Fruit fly (Drosophila melanogaster) whole organism, wandering third instar larva: ENCODE measurements around the gene CG14739.
A peak's percentile ranks its signal among the peaks of the same experiment; 100 is the strongest.

Experiments used
- Abd-B ChIP-seq: fragments of >200 bp; optimal IDR thresholded peaks from 2 replicates; lab custom pipeline; 2017; ENCODE audit warnings: missing biosample characterization, missing genetic modification characterization
- CG32264 ChIP-seq: fragments of 200-800 bp; sonication (Bioruptor generic); optimal IDR thresholded peaks from 2 replicates; lab custom pipeline; 2016; ENCODE audit warnings: missing biosample characterization, missing genetic modification characterization
- CG9705 ChIP-seq: fragments of 200-800 bp; sonication (Bioruptor generic); optimal IDR thresholded peaks from 2 replicates; lab custom pipeline; 2018; ENCODE audit warnings: missing biosample characterization, mild to moderate bottlenecking, missing genetic modification characterization
- CrebA ChIP-seq: fragments of 200-800 bp; sonication (Bioruptor generic); optimal IDR thresholded peaks from 2 replicates; lab custom pipeline; 2016; ENCODE audit warnings: missing biosample characterization, mild to moderate bottlenecking, missing genetic modification characterization, borderline replicate concordance
- Dfd ChIP-seq: fragments of >200 bp; optimal IDR thresholded peaks from 2 replicates; lab custom pipeline; 2017; ENCODE audit warnings: missing biosample characterization, missing genetic modification characterization
- GATAd ChIP-seq: sonication (Bioruptor generic); optimal IDR thresholded peaks from 2 replicates; lab custom pipeline; 2016; ENCODE audit warnings: missing biosample characterization, missing genetic modification characterization
- HLH106 ChIP-seq: fragments of 200-800 bp; optimal IDR thresholded peaks from 3 replicates; lab custom pipeline; 2019; ENCODE audit warnings: missing biosample characterization, mild to moderate bottlenecking, missing genetic modification characterization, moderate library complexity
- Hr78 ChIP-seq: fragments of >200 bp; optimal IDR thresholded peaks from 2 replicates; lab custom pipeline; 2017; ENCODE audit warnings: missing biosample characterization, missing genetic modification characterization
- Hr83 ChIP-seq: fragments of 200-300 bp; sonication (Bioruptor generic); optimal IDR thresholded peaks from 2 replicates; lab custom pipeline; 2016; ENCODE audit warnings: missing biosample characterization, mild to moderate bottlenecking, missing genetic modification characterization, moderate library complexity; ENCODE audit not compliant: poor library complexity, severe bottlenecking
- Mio ChIP-seq: sonication (Bioruptor generic); optimal IDR thresholded peaks from 2 replicates; lab custom pipeline; 2016; ENCODE audit warnings: missing biosample characterization, missing genetic modification characterization
- Myc ChIP-seq: fragments of >200 bp; optimal IDR thresholded peaks from 2 replicates; lab custom pipeline; 2017
- N ChIP-seq: fragments of >200 bp; optimal IDR thresholded peaks from 2 replicates; lab custom pipeline; 2018; ENCODE audit warnings: missing biosample characterization, missing external identifiers, missing genetic modification characterization
- OdsH ChIP-seq: fragments of 200-800 bp; sonication (Bioruptor generic); optimal IDR thresholded peaks from 2 replicates; lab custom pipeline; 2016; ENCODE audit warnings: missing biosample characterization, mild to moderate bottlenecking, missing genetic modification characterization
- Rel ChIP-seq, 2 experiments: fragments of 200-800 bp; sonication (Bioruptor generic) in 1 of 2; optimal IDR thresholded peaks; 2 replicates in 1 of 2; 3 replicates in 1 of 2; lab custom pipeline; 2016 to 2019; ENCODE audit warnings: mild to moderate bottlenecking in 2 of 2, missing biosample characterization in 2 of 2, missing genetic modification characterization in 2 of 2, moderate library complexity in 1 of 2
- Sp1 ChIP-seq: fragments of 200-800 bp; sonication (Bioruptor generic); optimal IDR thresholded peaks from 3 replicates; lab custom pipeline; 2019; ENCODE audit warnings: missing biosample characterization, mild to moderate bottlenecking, missing genetic modification characterization, moderate library complexity
- Vsx2 ChIP-seq: fragments of 200-300, 225-300 bp; sonication (Bioruptor generic); optimal IDR thresholded peaks from 2 replicates; lab custom pipeline; 2018; ENCODE audit warnings: missing biosample characterization, missing genetic modification characterization; ENCODE audit not compliant: partially characterized antibody
- br ChIP-seq: fragments of 200-800 bp; sonication (Bioruptor generic); optimal IDR thresholded peaks from 2 replicates; lab custom pipeline; 2016; ENCODE audit warnings: missing biosample characterization, missing genetic modification characterization
- brk ChIP-seq: fragments of 200-800 bp; sonication (Bioruptor generic); optimal IDR thresholded peaks from 2 replicates; lab custom pipeline; 2016; ENCODE audit warnings: missing biosample characterization, mild to moderate bottlenecking, missing genetic modification characterization
- dl ChIP-seq, 2 experiments: fragments of 175-275, 200-275 bp in 1 of 2; fragments of 200-275 bp in 1 of 2; sonication (Bioruptor generic); optimal IDR thresholded peaks; lab custom pipeline; 2018; ENCODE audit warnings: mild to moderate bottlenecking in 2 of 2, missing biosample characterization in 2 of 2, missing genetic modification characterization in 2 of 2, moderate library complexity in 2 of 2; ENCODE audit not compliant: partially characterized antibody in 2 of 2, insufficient read depth in 1 of 2
- dmrt93B ChIP-seq: fragments of 200-800 bp; sonication (Bioruptor generic); optimal IDR thresholded peaks from 2 replicates; lab custom pipeline; 2018; ENCODE audit warnings: missing biosample characterization, mild to moderate bottlenecking, missing genetic modification characterization
- dsf ChIP-seq: sonication (Bioruptor generic); optimal IDR thresholded peaks from 2 replicates; lab custom pipeline; 2016; ENCODE audit warnings: missing biosample characterization, missing genetic modification characterization, borderline replicate concordance
- ey ChIP-seq: fragments of 200-800 bp; sonication (Bioruptor generic); optimal IDR thresholded peaks from 2 replicates; lab custom pipeline; 2016; ENCODE audit warnings: missing biosample characterization, missing genetic modification characterization
- foxo ChIP-seq, 2 experiments: fragments of 200-800 bp; sonication (Bioruptor generic); optimal IDR thresholded peaks; 2 replicates in 1 of 2; 3 replicates in 1 of 2; lab custom pipeline; 2016 to 2017; ENCODE audit warnings: missing biosample characterization in 2 of 2, missing genetic modification characterization in 2 of 2
- fru ChIP-seq: fragments of 200-800 bp; sonication (Bioruptor generic); optimal IDR thresholded peaks from 3 replicates; lab custom pipeline; 2016; ENCODE audit warnings: missing biosample characterization, mild to moderate bottlenecking, missing genetic modification characterization
- h ChIP-seq: fragments of 200-800 bp; sonication (Bioruptor generic); optimal IDR thresholded peaks from 3 replicates; lab custom pipeline; 2016; ENCODE audit warnings: missing biosample characterization, mild to moderate bottlenecking, missing genetic modification characterization
- jim ChIP-seq: fragments of 175-275, 200-325 bp; sonication (Bioruptor generic); optimal IDR thresholded peaks from 2 replicates; lab custom pipeline; 2016; ENCODE audit warnings: missing biosample characterization, mild to moderate bottlenecking, missing genetic modification characterization
- lola ChIP-seq: fragments of >200 bp; optimal IDR thresholded peaks from 2 replicates; lab custom pipeline; 2017; ENCODE audit warnings: missing biosample characterization, missing genetic modification characterization
- pan ChIP-seq: fragments of >200 bp; optimal IDR thresholded peaks from 2 replicates; lab custom pipeline; 2017
- psq ChIP-seq: fragments of 200-800 bp; sonication (Bioruptor generic); optimal IDR thresholded peaks from 3 replicates; lab custom pipeline; 2017; ENCODE audit warnings: missing biosample characterization, mild to moderate bottlenecking, missing genetic modification characterization, moderate library complexity
- rgr ChIP-seq: fragments of 200-800 bp; sonication (Bioruptor generic); optimal IDR thresholded peaks from 3 replicates; lab custom pipeline; 2016; ENCODE audit warnings: missing biosample characterization, mild to moderate bottlenecking, missing genetic modification characterization
- sage ChIP-seq: fragments of 200-800 bp; sonication (Bioruptor generic); optimal IDR thresholded peaks from 2 replicates; lab custom pipeline; 2016; ENCODE audit warnings: missing biosample characterization, mild to moderate bottlenecking, missing genetic modification characterization
- sv ChIP-seq: fragments of 200-800 bp; sonication (Bioruptor generic); optimal IDR thresholded peaks from 3 replicates; lab custom pipeline; 2016; ENCODE audit warnings: missing biosample characterization, missing genetic modification characterization
- tai ChIP-seq: sonication (Bioruptor generic); optimal IDR thresholded peaks from 2 replicates; lab custom pipeline; 2016; ENCODE audit warnings: missing biosample characterization, missing genetic modification characterization
- usp ChIP-seq: fragments of >200 bp; optimal IDR thresholded peaks from 2 replicates; lab custom pipeline; 2017; ENCODE audit warnings: missing biosample characterization, missing genetic modification characterization
- woc ChIP-seq: sonication (Bioruptor generic); optimal IDR thresholded peaks from 2 replicates; lab custom pipeline; 2016; ENCODE audit warnings: missing biosample characterization, mild to moderate bottlenecking, missing genetic modification characterization

Gene CG14739

DNA sequence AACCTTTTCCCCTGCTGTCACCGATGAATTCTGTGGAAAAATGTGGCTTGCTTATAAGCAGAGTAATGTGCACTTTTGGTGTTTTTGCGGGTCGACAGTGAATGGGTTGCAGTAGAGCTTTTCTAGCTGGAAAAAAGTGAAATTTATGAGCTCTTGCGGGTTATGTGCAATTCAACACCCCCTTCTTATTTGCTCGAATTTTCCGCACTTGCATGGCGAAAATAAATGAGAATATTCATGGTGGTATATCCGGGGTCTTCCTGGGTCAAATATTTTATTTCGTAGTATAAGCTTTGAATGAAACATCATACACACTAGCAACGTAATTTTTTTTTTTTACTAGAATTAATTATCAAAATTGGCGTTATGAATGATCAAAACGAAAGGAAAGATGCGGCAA is 8.8 kb downstream of the CG14739 start, which contains the start of gene CG14736:
CG14736 (plus strand) TSS at position 301 of the 400 bp plus-strand sequence.
- TF ChIP-seq woc (GFP tag; lab: Kevin White, UChicago) (no peak), tai (GFP tag; lab: Kevin White, UChicago) (no peak), Rel (GFP tag; optimal IDR thresholded peaks at IDR 0.05; lab: Kevin White, UChicago) (no peak), Rel (tag; optimal IDR thresholded peaks at IDR 0.05; lab: Kevin White, UChicago) (no peak), ey (no peak), jim (no peak), foxo (GFP tag; optimal IDR thresholded peaks at IDR 0.05; lab: Kevin White, UChicago) (no peak), Abd-B (GFP tag; lab: Kevin White, UChicago) (no peak), dsf (GFP tag; lab: Kevin White, UChicago) (no peak), sv (no peak), GATAd (GFP tag; lab: Kevin White, UChicago) (no peak), N (GFP tag; lab: Kevin White, UChicago) (no peak)

- TF ChIP-seq tai (GFP tag; lab: Kevin White, UChicago) (no peak), Myc (lab: Kevin White, UChicago) (no peak), HLH106 (tag; lab: Kevin White, UChicago) (no peak)
Observed at dm6 chr3R:12032842-12033241, 16.2 kb downstream of the CG14739 start, which contains the start of gene ssp5. Gene ssp5 (plus strand): TSS chr3R:12033142.

DNA sequence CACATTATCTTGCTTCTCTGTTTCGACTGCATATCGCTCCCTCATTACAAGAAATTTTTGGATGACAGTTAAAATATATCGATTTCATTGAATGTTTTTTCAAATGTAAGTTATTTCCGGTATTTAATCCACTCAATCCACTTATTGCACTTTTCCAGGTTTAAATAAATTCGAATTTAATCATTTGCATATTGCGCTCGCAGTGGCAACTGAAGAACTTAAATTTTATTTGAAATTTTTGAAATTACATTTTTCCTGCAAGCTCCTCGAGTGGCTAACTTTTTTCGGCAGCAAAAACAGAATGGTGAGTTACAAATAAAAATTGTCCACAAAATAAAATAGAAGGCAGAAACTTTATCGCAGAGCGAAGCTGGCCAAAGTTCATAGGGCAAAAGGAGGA is 17.4 kb downstream of the CG14739 start, which contains the start of the genes CG31358, CG42504 and CG42505:
CG31358 (minus strand) TSS at position 101 of the 400 bp plus-strand sequence.
CG42504 (minus strand) TSS at position 101 of the 400 bp plus-strand sequence.
CG42505 (minus strand) TSS at position 101 of the 400 bp plus-strand sequence.
- TF ChIP-seq Rel (GFP tag; optimal IDR thresholded peaks at IDR 0.05; lab: Kevin White, UChicago) (no peak), Rel (tag; optimal IDR thresholded peaks at IDR 0.05; lab: Kevin White, UChicago) (no peak), Myc (lab: Kevin White, UChicago) (no peak), br (GFP tag; lab: Kevin White, UChicago) (no peak), woc (GFP tag; lab: Kevin White, UChicago) (no peak), Hr78 (GFP tag; lab: Kevin White, UChicago) (no peak), Vsx2 (no peak), psq (GFP tag; lab: Kevin White, UChicago) (no peak), CG9705 (GFP tag; lab: Kevin White, UChicago) (no peak)

- no peak for TF ChIP-seq OdsH (GFP tag; lab: Kevin White, UChicago)
- no peak for TF ChIP-seq tai (GFP tag; lab: Kevin White, UChicago)
- TF ChIP-seq Rel (GFP tag; optimal IDR thresholded peaks at IDR 0.05; lab: Kevin White, UChicago) = no peak
- no peak for TF ChIP-seq Rel (tag; optimal IDR thresholded peaks at IDR 0.05; lab: Kevin White, UChicago)
- TF ChIP-seq lola (GFP tag; lab: Kevin White, UChicago) = no peak
- no peak for TF ChIP-seq psq (GFP tag; lab: Kevin White, UChicago)
- no peak for TF ChIP-seq Vsx2
- no peak for TF ChIP-seq fru (GFP tag; lab: Kevin White, UChicago)
- no peak for TF ChIP-seq Mio (GFP tag; lab: Kevin White, UChicago)
- no peak for TF ChIP-seq woc (GFP tag; lab: Kevin White, UChicago)
- TF ChIP-seq br (GFP tag; lab: Kevin White, UChicago) = no peak
- no peak for TF ChIP-seq Abd-B (GFP tag; lab: Kevin White, UChicago)
- no peak for TF ChIP-seq HLH106 (tag; lab: Kevin White, UChicago)
- TF ChIP-seq Hr83 = no peak
- no peak for TF ChIP-seq CG32264 (GFP tag; lab: Kevin White, UChicago)
Observed at dm6 chr3R:12020987-12021386, 28.0 kb downstream of the CG14739 start.

DNA sequence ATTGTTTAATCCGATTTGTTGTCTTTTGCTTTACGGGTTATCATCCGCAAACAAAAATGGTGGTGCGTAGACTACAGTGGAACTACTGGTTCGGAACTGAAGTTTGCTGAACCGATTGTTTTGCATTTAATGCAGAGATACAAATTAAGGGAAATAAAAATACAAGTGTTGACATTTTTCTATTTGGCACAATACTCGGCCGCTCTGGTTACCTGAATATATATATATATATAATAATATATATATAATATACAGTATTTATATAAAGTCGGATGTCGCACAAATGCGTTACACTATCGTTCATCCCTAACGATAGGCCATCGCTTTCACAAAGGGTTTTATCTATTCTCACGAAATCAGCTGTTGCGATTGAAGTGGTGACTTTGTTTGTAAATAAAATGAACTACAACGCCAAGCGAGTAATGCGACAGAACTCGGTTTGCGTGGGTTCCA is 32.2 kb downstream of the CG14739 start, which contains the start of the genes DCAF12 and Spt3:
DCAF12 (minus strand) TSS at position 204 of the 453 bp plus-strand sequence.
Spt3 (plus strand) TSS at position 329 of the 453 bp plus-strand sequence.
- TF ChIP-seq br (GFP tag; lab: Kevin White, UChicago) (no peak), sv (no peak), CG9705 (GFP tag; lab: Kevin White, UChicago) (peak; percentile 13), h (GFP tag; lab: Kevin White, UChicago) (no peak), dsf (GFP tag; lab: Kevin White, UChicago) (no peak), dmrt93B (GFP tag; lab: Kevin White, UChicago) (peak; percentile 50), Dfd (GFP tag; lab: Kevin White, UChicago) (no peak), foxo (GFP tag; optimal IDR thresholded peaks at IDR 0.05; lab: Kevin White, UChicago) (no peak), woc (GFP tag; lab: Kevin White, UChicago) (peak; percentile 83), CrebA (GFP tag; lab: Kevin White, UChicago) (no peak), sage (GFP tag; lab: Kevin White, UChicago) (no peak), ey (no peak), Rel (GFP tag; optimal IDR thresholded peaks at IDR 0.05; lab: Kevin White, UChicago) (no peak), Rel (tag; optimal IDR thresholded peaks at IDR 0.05; lab: Kevin White, UChicago) (no peak), lola (GFP tag; lab: Kevin White, UChicago) (no peak), CG32264 (GFP tag; lab: Kevin White, UChicago) (peak; percentile 17), brk (GFP tag; lab: Kevin White, UChicago) (no peak), pan (lab: Kevin White, UChicago) (no peak), Sp1 (GFP tag; lab: Kevin White, UChicago) (no peak), GATAd (GFP tag; lab: Kevin White, UChicago) (no peak), rgr (GFP tag; lab: Kevin White, UChicago) (no peak), Myc (lab: Kevin White, UChicago) (peak; percentile 3), Mio (GFP tag; lab: Kevin White, UChicago) (no peak), jim (no peak), Hr78 (GFP tag; lab: Kevin White, UChicago) (no peak), dl (GFP tag; optimal IDR thresholded peaks at IDR 0.05; lab: Kevin White, UChicago; ENCODE audit: insufficient read depth in 1 of 2, partially characterized antibody in 2 of 2) (no peak), Vsx2 (no peak), OdsH (GFP tag; lab: Kevin White, UChicago) (no peak), usp (no peak), Abd-B (GFP tag; lab: Kevin White, UChicago) (no peak), psq (GFP tag; lab: Kevin White, UChicago) (peak; percentile 52), fru (GFP tag; lab: Kevin White, UChicago) (no peak), Hr83 (no peak)
